Worm (Caenorhabditis elegans): Measurements from ENCODE around the gene Y102F5A.1.

Gene Y102F5A.1

DNA sequence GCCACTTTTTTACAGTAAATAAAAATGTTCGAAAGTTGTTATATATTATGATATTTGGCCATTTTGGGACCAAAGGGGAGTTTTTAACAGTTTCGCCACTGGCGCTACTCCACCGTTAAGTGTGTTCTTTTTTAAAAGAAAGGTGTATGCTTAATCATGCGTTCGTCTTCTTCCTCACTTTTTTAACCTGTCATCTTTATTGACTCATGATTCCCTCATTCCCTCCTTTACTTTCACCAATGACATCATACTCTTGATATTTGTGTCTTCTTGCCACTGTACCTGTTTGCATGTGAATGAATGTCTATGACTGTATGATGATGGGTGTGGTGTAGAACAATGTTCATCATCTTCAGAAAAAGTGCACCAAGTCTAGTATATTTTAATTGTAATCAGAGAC is 6.5 kb upstream of the Y102F5A.1 start (continued):
- TF ChIP-seq unc-130 (GFP tag; optimal IDR thresholded peaks at IDR 0.05): no peak
- TF ChIP-seq ceh-28 (tag; optimal IDR thresholded peaks at IDR 0.05): no peak
- no peak for TF ChIP-seq zag-1 (tag; optimal IDR thresholded peaks at IDR 0.05)
- TF ChIP-seq mdt-29 (GFP tag; IDR thresholded peaks at IDR 0.05): no peak; the same call in 1 of the 2 replicates
- no peak for TF ChIP-seq dpl-1 (GFP tag; optimal IDR thresholded peaks at IDR 0.05)
- no peak for TF ChIP-seq jun-1 (tag; optimal IDR thresholded peaks at IDR 0.05)
- no peak for TF ChIP-seq lin-38 (GFP tag; IDR thresholded peaks at IDR 0.05)
- no peak for TF ChIP-seq snpc-1.2 (GFP tag; IDR thresholded peaks at IDR 0.05)
- TF ChIP-seq Y48G9A.11 (GFP tag; IDR thresholded peaks at IDR 0.05): no peak
- TF ChIP-seq skn-1 (tag; optimal IDR thresholded peaks at IDR 0.05): no peak
- no peak for TF ChIP-seq nhr-237 (tag; optimal IDR thresholded peaks at IDR 0.05)
- no peak for TF ChIP-seq fkh-10 (GFP tag; optimal IDR thresholded peaks at IDR 0.05)
- TF ChIP-seq php-3 (GFP tag; IDR thresholded peaks at IDR 0.05): 0 out of 2 replicates have a peak, but pooled peaks have one; percentile 13
- no peak for TF ChIP-seq spr-1 (tag; optimal IDR thresholded peaks at IDR 0.05)
- no peak for TF ChIP-seq zip-2 (tag; optimal IDR thresholded peaks at IDR 0.05)
- TF ChIP-seq tra-1 (GFP tag; IDR thresholded peaks at IDR 0.05): peak; percentile 63; the same call in 1 of the 2 replicates
- TF ChIP-seq mep-1 (tag; optimal IDR thresholded peaks at IDR 0.05): peak; percentile 36
- TF ChIP-seq ztf-7 (tag; optimal IDR thresholded peaks at IDR 0.05): no peak
- TF ChIP-seq T26A8.4 (GFP tag; IDR thresholded peaks at IDR 0.05): no peak
- TF ChIP-seq nhr-76 (tag; optimal IDR thresholded peaks at IDR 0.05): no peak
- no peak for TF ChIP-seq cey-2 (tag; optimal IDR thresholded peaks at IDR 0.05; ENCODE audit: borderline replicate concordance, insufficient read depth)
- peak; percentile 74 for TF ChIP-seq hlh-11 (tag; optimal IDR thresholded peaks at IDR 0.05)
- peak; percentile 61 for TF ChIP-seq dve-1 (tag; optimal IDR thresholded peaks at IDR 0.05; ENCODE audit: insufficient read depth)
- TF ChIP-seq nhr-6 (tag; optimal IDR thresholded peaks at IDR 0.05): peak; percentile 36
- TF ChIP-seq nhr-77 (tag; optimal IDR thresholded peaks at IDR 0.05): peak; percentile 1
- TF ChIP-seq ceh-44 (GFP tag; IDR thresholded peaks at IDR 0.05): no peak
- no peak for TF ChIP-seq nhr-102 (tag; optimal IDR thresholded peaks at IDR 0.05)
- TF ChIP-seq ZK546.5 (tag; optimal IDR thresholded peaks at IDR 0.05): no peak
- TF ChIP-seq ama-1 (optimal IDR thresholded peaks at IDR 0.05): no peak
- peak; percentile 83 for TF ChIP-seq dmd-6 (GFP tag; IDR thresholded peaks at IDR 0.05)
- no peak for TF ChIP-seq nhr-25 (tag; optimal IDR thresholded peaks at IDR 0.05; ENCODE audit: borderline replicate concordance, insufficient read depth)
- peak; percentile 84 for TF ChIP-seq hlh-30 (tag; optimal IDR thresholded peaks at IDR 0.05; ENCODE audit: insufficient read depth)
- TF ChIP-seq daf-12 (tag; optimal IDR thresholded peaks at IDR 0.05): no peak
- no peak for TF ChIP-seq tag-97 (GFP tag; IDR thresholded peaks at IDR 0.05)
- TF ChIP-seq set-16 (GFP tag; IDR thresholded peaks at IDR 0.05): no peak
- TF ChIP-seq madf-5 (GFP tag; IDR thresholded peaks at IDR 0.05): no peak
- no peak for TF ChIP-seq lin-1 (GFP tag; IDR thresholded peaks at IDR 0.05)
- no peak for TF ChIP-seq lin-13 (GFP tag; optimal IDR thresholded peaks at IDR 0.05)
- peak; percentile 35 for TF ChIP-seq aha-1 (tag)
- TF ChIP-seq ceh-20 (GFP tag; IDR thresholded peaks at IDR 0.05): no peak
- no peak for TF ChIP-seq snpc-4 (tag; optimal IDR thresholded peaks at IDR 0.05)
- TF ChIP-seq unc-39 (tag; optimal IDR thresholded peaks at IDR 0.05): no peak
- no peak for TF ChIP-seq D1046.2 (GFP tag; IDR thresholded peaks at IDR 0.05)
- no peak for TF ChIP-seq ces-1 (GFP tag; optimal IDR thresholded peaks at IDR 0.05)
- no peak for TF ChIP-seq mdl-1 (tag; optimal IDR thresholded peaks at IDR 0.05)
- no peak for TF ChIP-seq aly-2 (tag; optimal IDR thresholded peaks at IDR 0.05)
- TF ChIP-seq F44E2.7 (GFP tag; IDR thresholded peaks at IDR 0.05): no peak
- no peak for TF ChIP-seq F37D6.2 (tag; optimal IDR thresholded peaks at IDR 0.05)
- TF ChIP-seq Y105C5A.15 (GFP tag; IDR thresholded peaks at IDR 0.05): no peak
- TF ChIP-seq F26F4.8 (GFP tag; conservative IDR thresholded peaks at IDR 0.05): no peak
- TF ChIP-seq lin-15B (tag; optimal IDR thresholded peaks at IDR 0.05): no peak
- peak; percentile 4 for TF ChIP-seq rbr-2 (tag; optimal IDR thresholded peaks at IDR 0.05)
- TF ChIP-seq ceh-82 (tag; optimal IDR thresholded peaks at IDR 0.05): no peak

Measured in whole organism, L4 larva.